Worm (Caenorhabditis elegans): Measurements from ENCODE around the gene sod-3.
A peak's percentile ranks its signal among the peaks of the same experiment; 100 is the strongest.

The sod-3 gene

ce11 chrX:17093199-17093598 lies 646 bp downstream of the sod-3 start, which contains the start of gene C08A9.3:
C08A9.3 (minus strand) TSS chrX:17093299.
- no peak for TF ChIP-seq sem-2 (GFP tag; optimal IDR thresholded peaks at IDR 0.05)
- TF ChIP-seq hlh-1 (tag; optimal IDR thresholded peaks at IDR 0.05): no peak
- no peak for TF ChIP-seq lin-13 (tag; optimal IDR thresholded peaks at IDR 0.05)
- TF ChIP-seq ham-2 (GFP tag; optimal IDR thresholded peaks at IDR 0.05): no peak
- TF ChIP-seq nhr-12 (tag; optimal IDR thresholded peaks at IDR 0.05): no peak
- TF ChIP-seq blmp-1 (tag; optimal IDR thresholded peaks at IDR 0.05): no peak
- no peak for TF ChIP-seq snpc-4 (tag; optimal IDR thresholded peaks at IDR 0.05)
- TF ChIP-seq ceh-83 (GFP tag; optimal IDR thresholded peaks at IDR 0.05): no peak
- TF ChIP-seq tbx-8 (GFP tag; optimal IDR thresholded peaks at IDR 0.05): no peak
- no peak for TF ChIP-seq ces-1 (GFP tag; optimal IDR thresholded peaks at IDR 0.05)
- TF ChIP-seq nhr-76 (tag; optimal IDR thresholded peaks at IDR 0.05): no peak
- no peak for TF ChIP-seq drap-1 (GFP tag; optimal IDR thresholded peaks at IDR 0.05)
- TF ChIP-seq mab-5 (tag; optimal IDR thresholded peaks at IDR 0.05): no peak
- TF ChIP-seq mep-1 (tag; optimal IDR thresholded peaks at IDR 0.05): no peak

ce11 chrX:17096508-17097234 lies 4.1 kb downstream of the sod-3 start, which contains the start of gene lido-1:
lido-1 (minus strand) TSS chrX:17096558.
- peak; percentile 26 for TF ChIP-seq elt-1 (tag; optimal IDR thresholded peaks at IDR 0.05; ENCODE audit: borderline replicate concordance, insufficient read depth)
- no peak for TF ChIP-seq pha-4 (tag; optimal IDR thresholded peaks at IDR 0.05)

- TF ChIP-seq flh-1 (GFP tag; optimal IDR thresholded peaks at IDR 0.05): no peak
- TF ChIP-seq lin-13 (tag; optimal IDR thresholded peaks at IDR 0.05): no peak
- TF ChIP-seq lsy-2 (tag; optimal IDR thresholded peaks at IDR 0.05): no peak
- no peak for TF ChIP-seq ceh-83 (GFP tag; optimal IDR thresholded peaks at IDR 0.05)
Measured at ce11 chrX:17100656-17101055, 8.1 kb downstream of the sod-3 start, which contains the start of gene lido-2. lido-2 (minus strand) TSS chrX:17100756.

- TF ChIP-seq mls-2 (tag; optimal IDR thresholded peaks at IDR 0.05) (no peak), flh-1 (GFP tag; optimal IDR thresholded peaks at IDR 0.05) (no peak), blmp-1 (tag; optimal IDR thresholded peaks at IDR 0.05) (no peak), pha-4 (tag; optimal IDR thresholded peaks at IDR 0.05) (no peak), sem-2 (GFP tag; optimal IDR thresholded peaks at IDR 0.05) (no peak), ces-1 (GFP tag; optimal IDR thresholded peaks at IDR 0.05) (no peak)
Measured at ce11 chrX:17107670-17108069, 15.1 kb downstream of the sod-3 start, which contains the start of gene lido-4. lido-4 (minus strand) TSS chrX:17107770.

- no peak for TF ChIP-seq ham-2 (GFP tag; optimal IDR thresholded peaks at IDR 0.05)
- no peak for TF ChIP-seq lin-32 (GFP tag; optimal IDR thresholded peaks at IDR 0.05)
- no peak for TF ChIP-seq flh-1 (GFP tag; optimal IDR thresholded peaks at IDR 0.05)
- TF ChIP-seq nhr-2 (tag; optimal IDR thresholded peaks at IDR 0.05): no peak
- no peak for TF ChIP-seq nhr-237 (tag; optimal IDR thresholded peaks at IDR 0.05)
- TF ChIP-seq nhr-76 (tag; optimal IDR thresholded peaks at IDR 0.05): no peak
- no peak for TF ChIP-seq lsy-2 (tag; optimal IDR thresholded peaks at IDR 0.05)
- TF ChIP-seq pha-4 (tag; optimal IDR thresholded peaks at IDR 0.05): no peak
- no peak for TF ChIP-seq hlh-1 (tag; optimal IDR thresholded peaks at IDR 0.05)
- no peak for TF ChIP-seq ceh-83 (GFP tag; optimal IDR thresholded peaks at IDR 0.05)
Measured at ce11 chrX:17110555-17110954, 18.0 kb downstream of the sod-3 start, which contains the start of gene lido-5. lido-5 (minus strand) TSS chrX:17110655.

- TF ChIP-seq unc-120 (tag; optimal IDR thresholded peaks at IDR 0.05; ENCODE audit: poor library complexity, severe bottlenecking): no peak
- TF ChIP-seq ham-2 (GFP tag; optimal IDR thresholded peaks at IDR 0.05): no peak
- TF ChIP-seq lsy-2 (tag; optimal IDR thresholded peaks at IDR 0.05): no peak
- no peak for TF ChIP-seq nhr-76 (tag; optimal IDR thresholded peaks at IDR 0.05)
- TF ChIP-seq mab-5 (tag; optimal IDR thresholded peaks at IDR 0.05): no peak
- no peak for TF ChIP-seq ceh-39 (tag; optimal IDR thresholded peaks at IDR 0.05)
- no peak for TF ChIP-seq bed-3 (GFP tag; optimal IDR thresholded peaks at IDR 0.05)
- no peak for TF ChIP-seq M03D4.4 (tag; optimal IDR thresholded peaks at IDR 0.05)
- no peak for TF ChIP-seq elt-3 (tag; optimal IDR thresholded peaks at IDR 0.05)
- no peak for TF ChIP-seq ceh-83 (GFP tag; optimal IDR thresholded peaks at IDR 0.05)
- TF ChIP-seq nhr-12 (tag; optimal IDR thresholded peaks at IDR 0.05): no peak
- TF ChIP-seq tbx-8 (GFP tag; optimal IDR thresholded peaks at IDR 0.05): no peak
- TF ChIP-seq drap-1 (GFP tag; optimal IDR thresholded peaks at IDR 0.05): no peak
- TF ChIP-seq flh-1 (GFP tag; optimal IDR thresholded peaks at IDR 0.05): no peak
- TF ChIP-seq nhr-28 (tag; optimal IDR thresholded peaks at IDR 0.05): no peak
- no peak for TF ChIP-seq lin-13 (tag; optimal IDR thresholded peaks at IDR 0.05)
- no peak for TF ChIP-seq unc-62 (GFP tag; optimal IDR thresholded peaks at IDR 0.05)
- TF ChIP-seq unc-39 (tag; optimal IDR thresholded peaks at IDR 0.05): no peak
- no peak for TF ChIP-seq pha-4 (tag; optimal IDR thresholded peaks at IDR 0.05)
Measured at ce11 chrX:17115089-17115488, 22.5 kb downstream of the sod-3 start, which contains the start of gene lido-6. lido-6 (minus strand) TSS chrX:17115189.
